Fruit fly (Drosophila melanogaster) whole organism, embryonic: ENCODE data around the gene CG5157.

Experiments used
- Awh ChIP-seq: fragments of 200-800 bp; sonication (Bioruptor generic); IDR thresholded peaks from 2 replicates; pipeline ENCODE4, ENCODE4 v1.3.6; 2022; ENCODE audit warnings: missing biosample characterization, missing genetic modification characterization
- Blimp-1 ChIP-seq: fragments of 200-800 bp; sonication (Bioruptor generic); optimal IDR thresholded peaks from 3 replicates; lab custom pipeline; 2018; ENCODE audit warnings: missing biosample characterization, missing genetic modification characterization, mild to moderate bottlenecking, moderate library complexity, missing genetic modification reagents
- CG10543 ChIP-seq: fragments of 200-800 bp; sonication (Bioruptor generic); optimal IDR thresholded peaks from 3 replicates; lab custom pipeline; 2017; ENCODE audit warnings: missing biosample characterization, mild to moderate bottlenecking, missing genetic modification characterization, moderate library complexity
- CG10565 ChIP-seq: fragments of 200-800 bp; sonication (Bioruptor generic); optimal IDR thresholded peaks from 3 replicates; lab custom pipeline; 2016; ENCODE audit warnings: missing biosample characterization, mild to moderate bottlenecking, missing genetic modification characterization
- CG12659 ChIP-seq: fragments of 200-800 bp; sonication (Bioruptor generic); optimal IDR thresholded peaks from 3 replicates; lab custom pipeline; 2017; ENCODE audit warnings: mild to moderate bottlenecking, missing biosample characterization, missing genetic modification reagents, missing genetic modification characterization
- CG12942 ChIP-seq: fragments of 200-800 bp; sonication (Bioruptor generic); optimal IDR thresholded peaks from 3 replicates; lab custom pipeline; 2016; ENCODE audit warnings: missing biosample characterization, missing genetic modification characterization
- CG13296 ChIP-seq: fragments of 200-800 bp; sonication (Bioruptor generic); optimal IDR thresholded peaks from 3 replicates; lab custom pipeline; 2018; ENCODE audit warnings: missing biosample characterization, mild to moderate bottlenecking, missing genetic modification characterization
- CG14860 ChIP-seq: fragments of 200-800 bp; sonication (Bioruptor generic); IDR thresholded peaks from 3 replicates; pipeline ENCODE4 v1.3.6; 2022; ENCODE audit warnings: missing biosample characterization, missing genetic modification characterization; ENCODE audit not compliant: partially characterized antibody
- CG1602 ChIP-seq: fragments of 200-800 bp; sonication (Bioruptor generic); optimal IDR thresholded peaks from 3 replicates; lab custom pipeline; 2016; ENCODE audit warnings: missing biosample characterization, missing genetic modification characterization
- CG16779 ChIP-seq: fragments of 200-800 bp; sonication (Bioruptor generic); IDR thresholded peaks from 2 replicates; pipeline ENCODE4 v1.3.6; 2022; ENCODE audit warnings: missing biosample characterization, missing genetic modification characterization
- CG16813 ChIP-seq: fragments of 200-800 bp; sonication (Bioruptor generic); IDR thresholded peaks from 3 replicates; pipeline ENCODE4 v1.3.6; 2022; ENCODE audit warnings: missing biosample characterization, missing genetic modification characterization; ENCODE audit not compliant: partially characterized antibody
- CG16863 ChIP-seq: fragments of 200-800 bp; sonication (Bioruptor generic); optimal IDR thresholded peaks from 3 replicates; lab custom pipeline; 2016; ENCODE audit warnings: missing biosample characterization, missing genetic modification characterization
- CG17385 ChIP-seq: fragments of 200-800 bp; sonication (Bioruptor generic); optimal IDR thresholded peaks from 3 replicates; lab custom pipeline; 2018; ENCODE audit warnings: missing biosample characterization, mild to moderate bottlenecking, missing genetic modification characterization
- CG17912 ChIP-seq: fragments of 200-800 bp; sonication (Bioruptor generic); optimal IDR thresholded peaks from 2 replicates; lab custom pipeline; 2018; ENCODE audit warnings: missing biosample characterization, mild to moderate bottlenecking, missing genetic modification characterization
- CG18764 ChIP-seq: fragments of 200-800 bp; sonication (Bioruptor generic); optimal IDR thresholded peaks from 3 replicates; lab custom pipeline; 2016; ENCODE audit warnings: missing biosample characterization, missing genetic modification characterization
- CG30431 ChIP-seq: fragments of 200-800 bp; sonication (Bioruptor generic); optimal IDR thresholded peaks from 2 replicates; lab custom pipeline; 2017; ENCODE audit warnings: missing biosample characterization, missing genetic modification characterization
- CG31365 ChIP-seq: fragments of 200-800 bp; sonication (Bioruptor generic); optimal IDR thresholded peaks from 2 replicates; lab custom pipeline; 2018; ENCODE audit warnings: missing biosample characterization, mild to moderate bottlenecking, missing genetic modification characterization
- CG32772 ChIP-seq: fragments of 200-800 bp; sonication (Bioruptor generic); IDR thresholded peaks from 2 replicates; pipeline ENCODE4 v1.3.6; 2022; ENCODE audit warnings: missing biosample characterization, missing genetic modification characterization
- CG3407 ChIP-seq: fragments of 200-800 bp; sonication (Bioruptor generic); optimal IDR thresholded peaks from 2 replicates; lab custom pipeline; 2018; ENCODE audit warnings: missing biosample characterization, mild to moderate bottlenecking, missing genetic modification characterization
- CG5245 ChIP-seq: fragments of 200-800 bp; sonication (Bioruptor generic); optimal IDR thresholded peaks from 3 replicates; lab custom pipeline; 2016; ENCODE audit warnings: missing biosample characterization, missing genetic modification characterization
- CG8478 ChIP-seq: fragments of >200 bp; optimal IDR thresholded peaks from 2 replicates; lab custom pipeline; 2018
- CG9876 ChIP-seq: fragments of 200-800 bp; sonication (Bioruptor generic); optimal IDR thresholded peaks from 2 replicates; lab custom pipeline; 2016; ENCODE audit warnings: missing biosample characterization, missing genetic modification characterization
- ERR ChIP-seq: fragments of 200-800 bp; sonication (Bioruptor generic); optimal IDR thresholded peaks from 2 replicates; lab custom pipeline; 2016; ENCODE audit warnings: missing biosample characterization, missing genetic modification characterization
- Gsc ChIP-seq: fragments of 200-800 bp; sonication (Bioruptor generic); IDR thresholded peaks from 2 replicates; pipeline ENCODE4 v1.3.6; 2022; ENCODE audit warnings: missing biosample characterization, missing genetic modification characterization
- Gug ChIP-seq: fragments of 200-800 bp; sonication (Bioruptor generic); IDR thresholded peaks from 4 replicates; pipeline ENCODE4 v1.3.6; 2022; ENCODE audit warnings: missing biosample characterization, missing genetic modification characterization
- Hey ChIP-seq: fragments of 200-800 bp; sonication (Bioruptor generic); optimal IDR thresholded peaks from 3 replicates; lab custom pipeline; 2018; ENCODE audit warnings: missing biosample characterization, mild to moderate bottlenecking, missing genetic modification characterization
- Kr ChIP-seq: fragments of 200-800 bp; sonication (Bioruptor generic); optimal IDR thresholded peaks from 2 replicates; lab custom pipeline; 2017; ENCODE audit warnings: missing biosample characterization, mild to moderate bottlenecking, missing genetic modification characterization
- Neu2 ChIP-seq: fragments of 200-800 bp; sonication (Bioruptor generic); optimal IDR thresholded peaks from 3 replicates; lab custom pipeline; 2016; ENCODE audit warnings: missing biosample characterization, missing genetic modification characterization, borderline replicate concordance
- Rx ChIP-seq: fragments of 200-800 bp; sonication (Bioruptor generic); IDR thresholded peaks from 2 replicates; pipeline ENCODE4 v1.3.6; 2022; ENCODE audit warnings: missing biosample characterization, missing genetic modification characterization
- Sox100B ChIP-seq: fragments of 200-800 bp; sonication (Bioruptor generic); optimal IDR thresholded peaks from 3 replicates; lab custom pipeline; 2018; ENCODE audit warnings: missing biosample characterization, mild to moderate bottlenecking, missing genetic modification characterization
- Spps ChIP-seq: fragments of 200-800 bp; sonication (Bioruptor generic); optimal IDR thresholded peaks from 2 replicates; lab custom pipeline; 2018; ENCODE audit warnings: missing biosample characterization, mild to moderate bottlenecking, missing genetic modification characterization
- YL-1 ChIP-seq: fragments of 200-800 bp; sonication (Bioruptor generic); optimal IDR thresholded peaks from 3 replicates; lab custom pipeline; 2017; ENCODE audit warnings: missing biosample characterization, mild to moderate bottlenecking, missing genetic modification characterization
- ac ChIP-seq: fragments of 200-800 bp; sonication (Bioruptor generic); optimal IDR thresholded peaks from 3 replicates; lab custom pipeline; 2017; ENCODE audit warnings: missing biosample characterization, mild to moderate bottlenecking, missing genetic modification characterization
- bigmax ChIP-seq: fragments of 200-800 bp; sonication (Bioruptor generic); optimal IDR thresholded peaks from 2 replicates; lab custom pipeline; 2018; ENCODE audit warnings: missing biosample characterization, mild to moderate bottlenecking, missing genetic modification characterization
- caup ChIP-seq: fragments of 200-800 bp; sonication (Bioruptor generic); optimal IDR thresholded peaks from 3 replicates; lab custom pipeline; 2017; ENCODE audit warnings: missing biosample characterization, mild to moderate bottlenecking, missing genetic modification characterization, moderate library complexity; ENCODE audit not compliant: severe bottlenecking
- chif ChIP-seq, 2 experiments: fragments of 200-800 bp; sonication (Bioruptor generic); optimal IDR thresholded peaks; 3 replicates each; lab custom pipeline; 2016; ENCODE audit warnings: missing biosample characterization in 2 of 2, missing genetic modification characterization in 2 of 2
- dmrt99B ChIP-seq: fragments of 200-800 bp; sonication (Bioruptor generic); optimal IDR thresholded peaks from 2 replicates; lab custom pipeline; 2018; ENCODE audit warnings: missing biosample characterization, mild to moderate bottlenecking, missing genetic modification characterization, moderate library complexity
- fd96Cb ChIP-seq: fragments of 200-800 bp; sonication (Bioruptor generic); optimal IDR thresholded peaks from 2 replicates; lab custom pipeline; 2018; ENCODE audit warnings: missing biosample characterization, mild to moderate bottlenecking, missing genetic modification characterization, moderate library complexity
- hkb ChIP-seq, 2 experiments: fragments of 200-800 bp in 1 of 2; fragments of >200 bp in 1 of 2; sonication (Bioruptor generic) in 1 of 2; IDR thresholded peaks in 1 of 2; optimal IDR thresholded peaks in 1 of 2; 2 replicates each; pipeline versions ENCODE4 v1.3.6 to Lab custom; 2017 to 2022; ENCODE audit warnings: missing biosample characterization in 1 of 2, missing genetic modification characterization in 1 of 2
- ind ChIP-seq: fragments of 200-800 bp; sonication (Bioruptor generic); optimal IDR thresholded peaks from 3 replicates; lab custom pipeline; 2016; ENCODE audit warnings: missing biosample characterization, missing genetic modification characterization
- insv ChIP-seq, 2 experiments: fragments of 200-800 bp; sonication (Bioruptor generic); optimal IDR thresholded peaks; 3 replicates each; lab custom pipeline; 2016 to 2018; ENCODE audit warnings: missing biosample characterization in 2 of 2, missing genetic modification characterization in 2 of 2
- lmd ChIP-seq: fragments of 200-800 bp; sonication (Bioruptor generic); IDR thresholded peaks from 2 replicates; pipeline ENCODE4 v1.3.6; 2022; ENCODE audit warnings: missing biosample characterization, missing genetic modification characterization
- mld ChIP-seq: fragments of 200-800 bp; sonication (Bioruptor generic); IDR thresholded peaks from 3 replicates; pipeline ENCODE4 v1.3.6; 2022; ENCODE audit warnings: missing biosample characterization, missing genetic modification characterization; ENCODE audit not compliant: partially characterized antibody
- ranshi ChIP-seq: fragments of 200-800 bp; sonication (Bioruptor generic); IDR thresholded peaks from 2 replicates; pipeline ENCODE4 v1.3.6; 2022; ENCODE audit warnings: missing biosample characterization, missing genetic modification characterization
- salm ChIP-seq: fragments of 200-800 bp; sonication (Bioruptor generic); optimal IDR thresholded peaks from 2 replicates; lab custom pipeline; 2018; ENCODE audit warnings: missing biosample characterization, mild to moderate bottlenecking, missing genetic modification characterization
- sens ChIP-seq: fragments of 200-800 bp; sonication (Bioruptor generic); peaks from one replicate; lab custom pipeline; 2016; ENCODE audit warnings: missing biosample characterization, missing genetic modification characterization
- sug ChIP-seq: fragments of 200-800 bp; optimal IDR thresholded peaks from 2 replicates; lab custom pipeline; 2019; ENCODE audit warnings: missing biosample characterization, mild to moderate bottlenecking, missing genetic modification characterization, moderate library complexity
- vvl ChIP-seq: fragments of 200-800 bp; sonication (Bioruptor generic); IDR thresholded peaks from 2 replicates; pipeline ENCODE4 v1.3.6; 2022; ENCODE audit warnings: missing biosample characterization, missing genetic modification characterization
- zf30C ChIP-seq: fragments of 200-800 bp; sonication (Bioruptor generic); optimal IDR thresholded peaks from 3 replicates; lab custom pipeline; 2018; ENCODE audit warnings: missing biosample characterization, mild to moderate bottlenecking, missing genetic modification characterization

The CG5157 gene

DNA sequence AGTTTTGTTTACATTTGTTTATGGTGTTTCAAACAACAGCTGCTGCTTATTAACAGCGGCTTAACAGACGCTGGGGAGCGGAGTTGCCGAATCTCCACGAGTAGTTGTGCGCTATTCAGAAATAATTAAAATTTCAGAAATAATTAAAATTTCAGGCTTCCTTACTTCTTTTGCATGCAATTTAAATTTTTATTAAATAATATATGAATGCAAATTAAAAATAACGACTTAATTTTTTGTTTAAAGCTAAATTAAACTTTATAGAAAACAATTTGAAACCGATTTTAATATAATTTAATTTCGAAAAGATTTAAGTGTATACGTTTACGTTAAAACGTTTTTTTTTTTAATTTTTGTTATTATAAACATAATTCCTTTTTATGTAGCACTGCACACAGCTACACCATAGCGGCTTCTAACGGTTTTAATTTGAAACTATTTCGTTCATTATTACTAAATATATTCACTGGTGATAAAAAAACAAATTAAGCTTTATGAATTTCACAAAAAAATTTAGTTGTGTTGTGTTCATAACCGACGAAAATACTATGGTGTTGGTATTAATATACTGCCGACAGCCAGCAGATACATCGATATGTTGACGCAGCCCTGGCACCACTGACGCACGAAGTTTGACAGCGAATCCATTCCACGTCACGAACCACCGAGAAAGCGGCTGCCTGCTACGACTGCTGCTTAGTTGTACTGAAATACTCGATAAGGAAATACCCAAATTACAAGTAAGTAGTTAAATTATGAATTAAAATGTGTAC lies 8.5 kb downstream of the CG5157 start, which contains the start of gene SsRbeta (continued):
- no peak for TF ChIP-seq CG10565 (GFP tag; lab: Kevin White, UChicago)
- TF ChIP-seq bigmax (GFP tag; lab: Kevin White, UChicago) = peak; percentile 17
- TF ChIP-seq caup (GFP tag; lab: Kevin White, UChicago) = no peak
- TF ChIP-seq CG12942 (GFP tag; lab: Kevin White, UChicago) = no peak
- no peak for TF ChIP-seq CG31365
- TF ChIP-seq CG30431 (GFP tag; lab: Kevin White, UChicago) = no peak
- peak; percentile 90 for TF ChIP-seq YL-1 (GFP tag; lab: Kevin White, UChicago)
- no peak for TF ChIP-seq CG16863 (GFP tag; lab: Kevin White, UChicago)
- TF ChIP-seq hkb (optimal IDR thresholded peaks at IDR 0.05; lab: Kevin White, UChicago) = no peak
- peak; percentile 30 for TF ChIP-seq hkb (GFP tag; IDR thresholded peaks at IDR 0.05; lab: Robert Waterston, UW)
- TF ChIP-seq ind (GFP tag; lab: Kevin White, UChicago) = no peak
- TF ChIP-seq ERR (GFP tag; lab: Kevin White, UChicago) = no peak
- TF ChIP-seq zf30C = no peak
- peak; percentile 34 for TF ChIP-seq Sox100B
- peak; percentile 49 for TF ChIP-seq Blimp-1 (GFP tag; lab: Kevin White, UChicago)
- no peak for TF ChIP-seq Neu2 (GFP tag; lab: Kevin White, UChicago)
- TF ChIP-seq lmd (GFP tag; lab: Robert Waterston, UW) = peak; percentile 4; the same call in 1 of the 2 replicates
- TF ChIP-seq Kr (GFP tag; lab: Kevin White, UChicago) = no peak
- TF ChIP-seq Awh (GFP tag; lab: Robert Waterston, UW) = peak; percentile 76
- TF ChIP-seq CG5245 (GFP tag; lab: Kevin White, UChicago) = no peak
- peak; percentile 13 for TF ChIP-seq dmrt99B (tag; lab: Kevin White, UChicago)
- TF ChIP-seq Spps (tag; lab: Kevin White, UChicago) = no peak
- TF ChIP-seq CG1602 (GFP tag; lab: Kevin White, UChicago) = no peak
- peak; percentile 54 for TF ChIP-seq CG10543 (GFP tag; lab: Kevin White, UChicago)
- TF ChIP-seq CG9876 (GFP tag; lab: Kevin White, UChicago) = no peak
- no peak for TF ChIP-seq mld (GFP tag; lab: Robert Waterston, UW)
- TF ChIP-seq sens (GFP tag; lab: Kevin White, UChicago) = peak; percentile 45
- no peak for TF ChIP-seq CG3407
- no peak for TF ChIP-seq chif (GFP tag; optimal IDR thresholded peaks at IDR 0.05; lab: Kevin White, UChicago)
- TF ChIP-seq CG32772 (GFP tag; lab: Robert Waterston, UW) = peak; percentile 48; the same call in 1 of the 2 replicates
- peak; percentile 66 for TF ChIP-seq ranshi (GFP tag; lab: Robert Waterston, UW)
- TF ChIP-seq salm (tag; lab: Kevin White, UChicago) = no peak
- TF ChIP-seq CG17912 (GFP tag; lab: Kevin White, UChicago) = peak; percentile 55
- peak; percentile 71 for TF ChIP-seq Gug (GFP tag; lab: Robert Waterston, UW)
- TF ChIP-seq Rx (GFP tag; lab: Robert Waterston, UW) = peak; percentile 46
- peak; percentile 69 for TF ChIP-seq CG16813 (GFP tag; lab: Robert Waterston, UW)
- TF ChIP-seq CG14860 = peak; percentile 43; the same call in 2 of the 3 replicates
- TF ChIP-seq CG17385 (GFP tag; lab: Kevin White, UChicago) = no peak
- TF ChIP-seq CG12659 = peak; percentile 19
- TF ChIP-seq CG18764 (GFP tag; lab: Kevin White, UChicago) = no peak
- peak; percentile 46; the same call in 1 of the 2 replicates for TF ChIP-seq CG16779
- TF ChIP-seq vvl (GFP tag; lab: Robert Waterston, UW) = peak; percentile 32
- no peak for TF ChIP-seq Hey (tag; lab: Kevin White, UChicago)
- no peak for TF ChIP-seq sug (tag; lab: Kevin White, UChicago)
- TF ChIP-seq CG8478 (lab: Kevin White, UChicago) = no peak
- TF ChIP-seq CG13296 = no peak
- TF ChIP-seq ac (GFP tag; lab: Kevin White, UChicago) = no peak
- TF ChIP-seq fd96Cb (tag; lab: Kevin White, UChicago) = no peak
- no peak for TF ChIP-seq Gsc (GFP tag; lab: Robert Waterston, UW)
- no peak for TF ChIP-seq insv (GFP tag; optimal IDR thresholded peaks at IDR 0.05; lab: Kevin White, UChicago)
